Worm (Caenorhabditis elegans) whole organism, L4 larva: ENCODE results near the gene Y49F6B.14.

ENCODE experiments used
- F10B5.3 ChIP-seq: sonication (generic microtip); optimal IDR thresholded peaks from 2 replicates; lab custom pipeline; 2016; ENCODE audit warnings: mild to moderate bottlenecking, missing genetic modification characterization, missing compliant biosample characterization
- F26F4.8 ChIP-seq: fragments of 200-800 bp; sonication (Bioruptor generic); conservative IDR thresholded peaks from 2 replicates; pipeline ENCODE4 v1.3.6; 2022; ENCODE audit warnings: missing genetic modification characterization, missing compliant biosample characterization
- F49E8.2 ChIP-seq: sonication (generic microtip); optimal IDR thresholded peaks from 2 replicates; lab custom pipeline; 2016; ENCODE audit warnings: missing compliant biosample characterization, mild to moderate bottlenecking, missing genetic modification characterization, borderline replicate concordance
- R02D3.7 ChIP-seq: fragments of 150-350 bp; sonication (generic microtip); optimal IDR thresholded peaks from 3 replicates; lab custom pipeline; 2014; ENCODE audit warnings: missing biosample characterization, missing genetic modification characterization
- Y105C5A.15 ChIP-seq: fragments of 200-800 bp; sonication (Bioruptor generic); IDR thresholded peaks from 2 replicates; pipeline ENCODE4 v1.3.6; 2022; ENCODE audit warnings: missing genetic modification characterization, missing compliant biosample characterization
- Y5F2A.4 ChIP-seq: fragments of 200-800 bp; sonication (Bioruptor generic); optimal IDR thresholded peaks from 2 replicates; lab custom pipeline; 2018; ENCODE audit warnings: mild to moderate bottlenecking, missing genetic modification characterization, missing compliant biosample characterization
- ZK337.2 ChIP-seq: fragments of 200-800 bp; sonication (Bioruptor generic); IDR thresholded peaks from 2 replicates; pipeline ENCODE4 v1.3.6; 2022; ENCODE audit warnings: missing genetic modification reagents, missing genetic modification characterization, missing compliant biosample characterization
- ZK546.5 ChIP-seq, 2 experiments: sonication (generic microtip); optimal IDR thresholded peaks; 2 replicates each; lab custom pipeline; 2017; ENCODE audit warnings: missing biosample characterization in 2 of 2, missing genetic modification characterization in 2 of 2
- ama-1 ChIP-seq: fragments of 150-350 bp; optimal IDR thresholded peaks from 2 replicates; lab custom pipeline; 2014; ENCODE audit warnings: inconsistent platforms, mixed read lengths
- ceh-28 ChIP-seq: fragments of 150-350 bp; optimal IDR thresholded peaks from 2 replicates; lab custom pipeline; 2014; ENCODE audit warnings: missing biosample characterization, missing genetic modification reagents, missing genetic modification characterization
- ceh-32 ChIP-seq: sonication (generic microtip); optimal IDR thresholded peaks from 2 replicates; lab custom pipeline; 2016; ENCODE audit warnings: mild to moderate bottlenecking, missing genetic modification characterization, missing compliant biosample characterization; ENCODE audit not compliant: poor library complexity
- ceh-62 ChIP-seq: sonication (generic microtip); optimal IDR thresholded peaks from 2 replicates; lab custom pipeline; 2017; ENCODE audit warnings: missing biosample characterization, missing genetic modification characterization
- daf-19 ChIP-seq: fragments of 200-800 bp; sonication (Bioruptor generic); conservative IDR thresholded peaks from 2 replicates; pipeline ENCODE4 v1.3.6; 2022; ENCODE audit warnings: missing genetic modification characterization, missing compliant biosample characterization
- daf-8 ChIP-seq: fragments of 200-800 bp; sonication (Bioruptor generic); IDR thresholded peaks from 2 replicates; pipeline ENCODE4 v1.3.6; 2022; ENCODE audit warnings: missing genetic modification characterization, missing compliant biosample characterization
- dmd-8 ChIP-seq: fragments of 200-800 bp; sonication (Bioruptor generic); IDR thresholded peaks from 2 replicates; pipeline ENCODE4 v1.3.6; 2022; ENCODE audit warnings: missing genetic modification characterization, missing compliant biosample characterization
- dmd-9 ChIP-seq: fragments of 200-800 bp; sonication (Bioruptor generic); IDR thresholded peaks from 2 replicates; pipeline ENCODE4 v1.3.6; 2022; ENCODE audit warnings: missing genetic modification reagents, missing genetic modification characterization, missing compliant biosample characterization
- dve-1 ChIP-seq: sonication (generic microtip); optimal IDR thresholded peaks from 2 replicates; lab custom pipeline; 2017; ENCODE audit warnings: antibody characterized with exemption, mild to moderate bottlenecking, missing genetic modification characterization, missing compliant biosample characterization; ENCODE audit not compliant: insufficient read depth
- egl-27 ChIP-seq: sonication (generic microtip); optimal IDR thresholded peaks from 3 replicates; lab custom pipeline; 2017; ENCODE audit warnings: missing biosample characterization, missing genetic modification reagents, missing genetic modification characterization
- egl-43 ChIP-seq: fragments of 200-800 bp; sonication (Bioruptor generic); IDR thresholded peaks from 2 replicates; pipeline ENCODE4 v1.3.6; 2022; ENCODE audit warnings: missing genetic modification reagents, missing genetic modification characterization, missing compliant biosample characterization
- gei-8 ChIP-seq: fragments of 200-800 bp; sonication (Bioruptor generic); optimal IDR thresholded peaks from 2 replicates; lab custom pipeline; 2018; ENCODE audit warnings: mild to moderate bottlenecking, missing genetic modification characterization, missing compliant biosample characterization
- hif-1 ChIP-seq, 2 experiments: sonication (generic microtip); optimal IDR thresholded peaks; 2 replicates each; lab custom pipeline; 2016 to 2017; ENCODE audit warnings: missing compliant biosample characterization in 2 of 2, missing genetic modification characterization in 2 of 2, missing genetic modification reagents in 2 of 2, missing genotype in 2 of 2, mild to moderate bottlenecking in 1 of 2
- hlh-30 ChIP-seq: sonication (generic microtip); optimal IDR thresholded peaks from 2 replicates; lab custom pipeline; 2017; ENCODE audit warnings: antibody characterized with exemption, mild to moderate bottlenecking, missing genetic modification characterization, missing compliant biosample characterization; ENCODE audit not compliant: insufficient read depth
- lim-7 ChIP-seq: fragments of 200-800 bp; sonication (Bioruptor generic); IDR thresholded peaks from 2 replicates; pipeline ENCODE4 v1.3.6; 2022; ENCODE audit warnings: missing genetic modification characterization, missing compliant biosample characterization
- lin-13 ChIP-seq: fragments of 150-350 bp; optimal IDR thresholded peaks from 2 replicates; lab custom pipeline; 2014; ENCODE audit warnings: missing biosample characterization, missing genetic modification reagents, missing genetic modification characterization
- lin-15B ChIP-seq: fragments of 150-350 bp; sonication (generic microtip); optimal IDR thresholded peaks from 3 replicates; lab custom pipeline; 2014; ENCODE audit warnings: missing biosample characterization, missing genetic modification characterization
- lir-3 ChIP-seq: sonication (generic microtip); optimal IDR thresholded peaks from 2 replicates; lab custom pipeline; 2016; ENCODE audit warnings: mild to moderate bottlenecking, missing genetic modification characterization, missing compliant biosample characterization
- lsy-2 ChIP-seq, 2 experiments: fragments of 150-350 bp in 1 of 2; sonication (generic microtip) in 1 of 2; optimal IDR thresholded peaks; 2 replicates each; lab custom pipeline; 2014 to 2017; ENCODE audit warnings: missing biosample characterization in 2 of 2, missing genetic modification characterization in 2 of 2
- mdt-29 ChIP-seq: fragments of 200-800 bp; sonication (Bioruptor generic); IDR thresholded peaks from 2 replicates; pipeline ENCODE4 v1.3.6; 2022; ENCODE audit warnings: missing genetic modification reagents, missing genetic modification characterization, missing compliant biosample characterization
- mep-1 ChIP-seq: fragments of 150-350 bp; sonication (generic microtip); optimal IDR thresholded peaks from 3 replicates; lab custom pipeline; 2014; ENCODE audit warnings: missing biosample characterization, missing genetic modification characterization
- mxl-2 ChIP-seq: fragments of 200-800 bp; sonication (Bioruptor generic); conservative IDR thresholded peaks from 2 replicates; pipeline ENCODE4 v1.3.6; 2022; ENCODE audit warnings: missing genetic modification reagents, missing genetic modification characterization, missing compliant biosample characterization
- mxl-3 ChIP-seq: fragments of 200-800 bp; sonication (Bioruptor generic); optimal IDR thresholded peaks from 2 replicates; lab custom pipeline; 2018; ENCODE audit warnings: mild to moderate bottlenecking, missing genetic modification characterization, missing compliant biosample characterization
- nhr-10 ChIP-seq: fragments of 150-350 bp; optimal IDR thresholded peaks from 2 replicates; lab custom pipeline; 2014; ENCODE audit warnings: missing biosample characterization, missing genetic modification characterization
- nhr-102 ChIP-seq: sonication (generic microtip); optimal IDR thresholded peaks from 2 replicates; lab custom pipeline; 2016; ENCODE audit warnings: mild to moderate bottlenecking, missing genetic modification characterization, moderate library complexity, missing compliant biosample characterization
- nhr-237 ChIP-seq: sonication (generic microtip); optimal IDR thresholded peaks from 2 replicates; lab custom pipeline; 2017; ENCODE audit warnings: missing biosample characterization, missing genetic modification characterization
- nhr-25 ChIP-seq: sonication (generic microtip); optimal IDR thresholded peaks from 2 replicates; lab custom pipeline; 2017; ENCODE audit warnings: missing genetic modification characterization, mild to moderate bottlenecking, missing compliant biosample characterization, antibody characterized with exemption, moderate library complexity, borderline replicate concordance; ENCODE audit not compliant: insufficient read depth
- nhr-28 ChIP-seq: fragments of 150-350 bp; optimal IDR thresholded peaks from 2 replicates; lab custom pipeline; 2014; ENCODE audit warnings: missing biosample characterization, missing genetic modification characterization
- nhr-48 ChIP-seq: sonication (generic microtip); optimal IDR thresholded peaks from 2 replicates; lab custom pipeline; 2016; ENCODE audit warnings: mild to moderate bottlenecking, missing genetic modification characterization, missing compliant biosample characterization
- nhr-6 ChIP-seq: fragments of 150-350 bp; optimal IDR thresholded peaks from 2 replicates; lab custom pipeline; 2014; ENCODE audit warnings: missing biosample characterization, missing genetic modification characterization
- nhr-76 ChIP-seq: fragments of 150-350 bp; optimal IDR thresholded peaks from 2 replicates; lab custom pipeline; 2014; ENCODE audit warnings: missing biosample characterization, missing genetic modification characterization
- nhr-77 ChIP-seq: fragments of 150-350 bp; optimal IDR thresholded peaks from 2 replicates; lab custom pipeline; 2014; ENCODE audit warnings: missing biosample characterization, missing genetic modification characterization
- php-3 ChIP-seq: fragments of 200-800 bp; sonication (Bioruptor generic); IDR thresholded peaks from 2 replicates; pipeline ENCODE4 v1.3.6; 2022; ENCODE audit warnings: missing genetic modification reagents, missing genetic modification characterization, missing compliant biosample characterization
- snpc-1.2 ChIP-seq: fragments of 200-800 bp; sonication (Bioruptor generic); IDR thresholded peaks from 2 replicates; pipeline ENCODE4 v1.3.6; 2022; ENCODE audit warnings: missing genetic modification reagents, missing genetic modification characterization, missing compliant biosample characterization
- spr-1 ChIP-seq: sonication (generic microtip); optimal IDR thresholded peaks from 2 replicates; lab custom pipeline; 2016; ENCODE audit warnings: mild to moderate bottlenecking, missing genetic modification characterization, missing compliant biosample characterization
- tag-97 ChIP-seq: fragments of 200-800 bp; sonication (Bioruptor generic); IDR thresholded peaks from 2 replicates; pipeline ENCODE4 v1.3.6; 2022; ENCODE audit warnings: missing genetic modification characterization, missing compliant biosample characterization
- tra-1 ChIP-seq: fragments of 200-800 bp; sonication (Bioruptor generic); IDR thresholded peaks from 2 replicates; pipeline ENCODE4 v1.3.6; 2022; ENCODE audit warnings: missing genetic modification reagents, missing genetic modification characterization, missing compliant biosample characterization
- unc-130 ChIP-seq: sonication (generic microtip); optimal IDR thresholded peaks from 2 replicates; lab custom pipeline; 2016; ENCODE audit warnings: missing genetic modification reagents, missing genetic modification characterization, missing compliant biosample characterization
- unc-62 ChIP-seq, 3 experiments: fragments of 150-350 bp in 1 of 3; sonication (generic microtip); optimal IDR thresholded peaks in 2 of 3; peaks in 1 of 3; 1 replicate in 1 of 3; 2 replicates in 2 of 3; lab custom pipeline; 2014 to 2017; ENCODE audit warnings: missing biosample characterization in 3 of 3, missing genetic modification characterization in 3 of 3, missing genetic modification reagents in 3 of 3, missing genotype in 1 of 3
- zip-11 ChIP-seq: fragments of 200-800 bp; sonication (Bioruptor generic); IDR thresholded peaks from 2 replicates; pipeline ENCODE4 v1.3.6; 2022; ENCODE audit warnings: missing genetic modification characterization, missing compliant biosample characterization
- ztf-11 ChIP-seq: fragments of 150-350 bp; optimal IDR thresholded peaks from 2 replicates; lab custom pipeline; 2014; ENCODE audit warnings: missing biosample characterization, missing genetic modification characterization

Y49F6B.14 gene

ce11 chrII:3518961-3519544, 3.8 kb upstream of the Y49F6B.14 start, which contains the start of gene clec-126 (continued):
- TF ChIP-seq unc-62 (GFP tag; optimal IDR thresholded peaks at IDR 0.05 in 1 of 2; lab: Kevin White, UChicago) = peak in 1 of 2 experiments; percentile 64
- TF ChIP-seq unc-62 (tag; optimal IDR thresholded peaks at IDR 0.05; lab: Kevin White, UChicago) = no peak
- TF ChIP-seq nhr-77 (tag; lab: Kevin White, UChicago) = peak; percentile 74
- TF ChIP-seq unc-130 (GFP tag; lab: Kevin White, UChicago) = peak; percentile 68
- TF ChIP-seq nhr-25 = no peak
- TF ChIP-seq nhr-48 = peak; percentile 82
- peak; percentile 74 for TF ChIP-seq lir-3 (tag; lab: Kevin White, UChicago)
- TF ChIP-seq lim-7 = peak; percentile 77
- TF ChIP-seq nhr-237 = no peak
- TF ChIP-seq php-3 (GFP tag; lab: Robert Waterston, UW) = no peak; the same call in 1 of the 2 replicates
- peak; percentile 89 for TF ChIP-seq nhr-102 (tag; lab: Kevin White, UChicago)
- TF ChIP-seq zip-11 (GFP tag; lab: Robert Waterston, UW) = 0 out of 2 replicates have a peak, but pooled peaks have one; percentile 9
- peak; percentile 91 for TF ChIP-seq egl-43 (GFP tag; lab: Robert Waterston, UW)
- no peak for TF ChIP-seq ZK337.2
- TF ChIP-seq spr-1 = peak; percentile 91
- no peak for TF ChIP-seq ZK546.5 (tag; optimal IDR thresholded peaks at IDR 0.05; lab: Kevin White, UChicago)
- no peak for TF ChIP-seq nhr-76 (tag; lab: Kevin White, UChicago)
- TF ChIP-seq mxl-3 (GFP tag; lab: Kevin White, UChicago) = peak; percentile 63
- peak; percentile 54 for TF ChIP-seq nhr-28 (tag; lab: Kevin White, UChicago)
- peak; percentile 27 to 85 for TF ChIP-seq lsy-2 (tag; optimal IDR thresholded peaks at IDR 0.05; lab: Kevin White, UChicago)
- TF ChIP-seq mdt-29 (GFP tag; lab: Robert Waterston, UW) = 0 out of 2 replicates have a peak, but pooled peaks have one; percentile 63
- peak; percentile 65 for TF ChIP-seq F49E8.2 (tag; lab: Kevin White, UChicago)
- TF ChIP-seq snpc-1.2 (GFP tag; lab: Robert Waterston, UW) = peak; percentile 73
- peak; percentile 88 for TF ChIP-seq mep-1 (tag; lab: Kevin White, UChicago)
- peak; percentile 99 for TF ChIP-seq dve-1 (tag; lab: Kevin White, UChicago)
- TF ChIP-seq nhr-10 = no peak
- no peak; the same call in 1 of the 2 replicates for TF ChIP-seq dmd-8 (GFP tag; lab: Robert Waterston, UW)
- peak; percentile 78 for TF ChIP-seq dmd-9 (GFP tag; lab: Robert Waterston, UW)
- TF ChIP-seq hlh-30 = peak; percentile 85
- TF ChIP-seq ceh-62 = no peak
- TF ChIP-seq ceh-32 (tag; lab: Kevin White, UChicago) = no peak
- peak; percentile 31; the same call in 1 of the 2 replicates for TF ChIP-seq Y105C5A.15 (GFP tag; lab: Robert Waterston, UW)
- TF ChIP-seq lin-15B (tag; lab: Kevin White, UChicago) = no peak
- no peak for TF ChIP-seq ceh-28
- no peak for TF ChIP-seq ztf-11 (tag; lab: Kevin White, UChicago)
- TF ChIP-seq daf-19 (GFP tag; lab: Robert Waterston, UW) = no peak
- TF ChIP-seq daf-8 (GFP tag; lab: Robert Waterston, UW) = no peak
- TF ChIP-seq gei-8 (GFP tag; lab: Kevin White, UChicago) = peak; percentile 46
- TF ChIP-seq nhr-6 (tag; lab: Kevin White, UChicago) = no peak
- peak; percentile 71 for TF ChIP-seq Y5F2A.4 (GFP tag; lab: Kevin White, UChicago)
- peak in 1 of 2 experiments; percentile 45 for TF ChIP-seq hif-1 (tag; optimal IDR thresholded peaks at IDR 0.05; lab: Kevin White, UChicago)
- TF ChIP-seq F26F4.8 = 0 out of 2 replicates have a peak, but pooled peaks have one; percentile 22
- peak; percentile 48 for TF ChIP-seq F10B5.3
- TF ChIP-seq tra-1 (GFP tag; lab: Robert Waterston, UW) = peak; percentile 71; the same call in 1 of the 2 replicates
- 0 out of 2 replicates have a peak, but pooled peaks have one; percentile 12 for TF ChIP-seq mxl-2 (GFP tag; lab: Robert Waterston, UW)
- no peak for TF ChIP-seq egl-27 (tag; lab: Kevin White, UChicago)
- no peak for TF ChIP-seq ama-1 (lab: Kevin White, UChicago)
- TF ChIP-seq lin-13 (GFP tag; lab: Kevin White, UChicago) = peak; percentile 91
- no peak for TF ChIP-seq tag-97 (GFP tag; lab: Robert Waterston, UW)
- no peak for TF ChIP-seq R02D3.7 (tag; lab: Kevin White, UChicago)
